Fruit fly (Drosophila melanogaster) whole organism, embryonic: ENCODE results near the gene Hip14.
A peak's percentile ranks its signal among the peaks of the same experiment; 100 is the strongest.

Source experiments
- B-H2 ChIP-seq: fragments of 200-800 bp; sonication (Bioruptor generic); optimal IDR thresholded peaks from 2 replicates; lab custom pipeline; 2018; ENCODE audit warnings: missing biosample characterization, mild to moderate bottlenecking, missing genetic modification characterization
- BtbVII ChIP-seq: fragments of 200-800 bp; sonication (Bioruptor generic); optimal IDR thresholded peaks from 3 replicates; lab custom pipeline; 2017; ENCODE audit warnings: missing biosample characterization, mild to moderate bottlenecking, missing genetic modification characterization
- CG1024 ChIP-seq: fragments of 200-800 bp; sonication (Bioruptor generic); IDR thresholded peaks from 2 replicates; pipeline ENCODE4 v1.3.6; 2022; ENCODE audit warnings: missing biosample characterization, missing genetic modification characterization
- CG15011 ChIP-seq: fragments of 200-800 bp; sonication (Bioruptor generic); optimal IDR thresholded peaks from 3 replicates; lab custom pipeline; 2018; ENCODE audit warnings: missing biosample characterization, mild to moderate bottlenecking, missing genetic modification characterization
- CG15269 ChIP-seq: fragments of 200-800 bp; sonication (Bioruptor generic); optimal IDR thresholded peaks from 2 replicates; lab custom pipeline; 2018; ENCODE audit warnings: missing biosample characterization, mild to moderate bottlenecking, missing genetic modification characterization, moderate library complexity
- CG1529 ChIP-seq: fragments of 200-800 bp; sonication (Bioruptor generic); optimal IDR thresholded peaks from 3 replicates; lab custom pipeline; 2018; ENCODE audit warnings: missing biosample characterization, missing genetic modification characterization
- CG15479 ChIP-seq: fragments of 200-800 bp; sonication (Bioruptor generic); optimal IDR thresholded peaks from 3 replicates; lab custom pipeline; 2019; ENCODE audit warnings: missing biosample characterization, mild to moderate bottlenecking, missing genetic modification characterization, moderate library complexity
- CG18011 ChIP-seq: fragments of 200-800 bp; sonication (Bioruptor generic); optimal IDR thresholded peaks from 2 replicates; lab custom pipeline; 2017; ENCODE audit warnings: missing biosample characterization, missing genetic modification characterization, mild to moderate bottlenecking, moderate library complexity, missing genotype
- CG30020 ChIP-seq: fragments of 200-800 bp; optimal IDR thresholded peaks from 2 replicates; lab custom pipeline; 2019; ENCODE audit warnings: missing biosample characterization, mild to moderate bottlenecking, missing genetic modification characterization, moderate library complexity
- CG32532 ChIP-seq: fragments of 200-800 bp; sonication (Bioruptor generic); IDR thresholded peaks from 2 replicates; pipeline ENCODE4 v1.3.6; 2022; ENCODE audit warnings: missing biosample characterization, missing genetic modification characterization
- CG32767 ChIP-seq: fragments of 200-800 bp; sonication (Bioruptor generic); IDR thresholded peaks from 2 replicates; pipeline ENCODE4 v1.3.6; 2022; ENCODE audit warnings: missing biosample characterization, missing genetic modification characterization
- CG4730 ChIP-seq: fragments of 200-800 bp; sonication (Bioruptor generic); IDR thresholded peaks from 2 replicates; pipeline ENCODE4 v1.3.6; 2022; ENCODE audit warnings: missing biosample characterization, missing genetic modification characterization
- CG4854 ChIP-seq: fragments of 200-800 bp; sonication (Bioruptor generic); optimal IDR thresholded peaks from 2 replicates; lab custom pipeline; 2016; ENCODE audit warnings: missing biosample characterization, missing genetic modification characterization, inconsistent platforms
- CG5245 ChIP-seq: fragments of 200-800 bp; sonication (Bioruptor generic); optimal IDR thresholded peaks from 3 replicates; lab custom pipeline; 2016; ENCODE audit warnings: missing biosample characterization, missing genetic modification characterization
- CG6683 ChIP-seq: fragments of 200-800 bp; sonication (Bioruptor generic); optimal IDR thresholded peaks from 2 replicates; lab custom pipeline; 2017; ENCODE audit warnings: missing biosample characterization, mild to moderate bottlenecking, missing genetic modification characterization, missing genetic modification reagents
- CG8478 ChIP-seq: fragments of >200 bp; optimal IDR thresholded peaks from 2 replicates; lab custom pipeline; 2018
- CG8944 ChIP-seq: fragments of 200-800 bp; sonication (Bioruptor generic); optimal IDR thresholded peaks from 3 replicates; lab custom pipeline; 2016; ENCODE audit warnings: missing biosample characterization, missing genetic modification characterization
- CG9437 ChIP-seq: fragments of 200-800 bp; sonication (Bioruptor generic); optimal IDR thresholded peaks from 2 replicates; lab custom pipeline; 2018; ENCODE audit warnings: missing biosample characterization, mild to moderate bottlenecking, missing genetic modification characterization
- CG9609 ChIP-seq: fragments of 200-800 bp; sonication (Bioruptor generic); optimal IDR thresholded peaks from 3 replicates; lab custom pipeline; 2016; ENCODE audit warnings: missing biosample characterization, missing genetic modification characterization
- CG9876 ChIP-seq: fragments of 200-800 bp; sonication (Bioruptor generic); optimal IDR thresholded peaks from 2 replicates; lab custom pipeline; 2016; ENCODE audit warnings: missing biosample characterization, missing genetic modification characterization
- Dip3 ChIP-seq: fragments of 200-800 bp; sonication (Bioruptor generic); optimal IDR thresholded peaks from 3 replicates; lab custom pipeline; 2016; ENCODE audit warnings: missing biosample characterization, missing genetic modification characterization
- Drgx ChIP-seq: fragments of 200-800 bp; sonication (Bioruptor generic); IDR thresholded peaks from 2 replicates; pipeline ENCODE4 v1.3.6; 2022; ENCODE audit warnings: missing biosample characterization, missing genetic modification characterization
- E2f1 ChIP-seq: fragments of 200-800 bp; sonication (Bioruptor generic); IDR thresholded peaks from 2 replicates; pipeline ENCODE4 v1.3.6; 2022; ENCODE audit warnings: missing biosample characterization, missing genetic modification characterization
- Eip74EF ChIP-seq, 2 experiments: fragments of 200-800 bp in 1 of 2; fragments of >200 bp in 1 of 2; sonication (Bioruptor generic) in 1 of 2; optimal IDR thresholded peaks; 2 replicates each; lab custom pipeline; 2017 to 2019; ENCODE audit warnings: missing biosample characterization in 2 of 2, missing genetic modification characterization in 2 of 2, mild to moderate bottlenecking in 1 of 2, moderate library complexity in 1 of 2
- H2.0 ChIP-seq: fragments of 200-800 bp; sonication (Bioruptor generic); IDR thresholded peaks from 2 replicates; pipeline ENCODE4 v1.3.6; 2022; ENCODE audit warnings: missing biosample characterization, missing genetic modification characterization
- HmgD ChIP-seq: fragments of 200-800 bp; sonication (Bioruptor generic); optimal IDR thresholded peaks from 3 replicates; lab custom pipeline; 2016; ENCODE audit warnings: missing biosample characterization, missing genetic modification characterization
- Hr78 ChIP-seq, 2 experiments: fragments of 200-800 bp in 1 of 2; fragments of >200 bp in 1 of 2; sonication (Bioruptor generic) in 1 of 2; optimal IDR thresholded peaks; 2 replicates each; lab custom pipeline; 2017 to 2019; ENCODE audit warnings: missing biosample characterization in 2 of 2, missing genetic modification characterization in 2 of 2, mild to moderate bottlenecking in 1 of 2, moderate library complexity in 1 of 2
- Mrtf ChIP-seq: fragments of 200-800 bp; sonication (Bioruptor generic); IDR thresholded peaks from 3 replicates; pipeline ENCODE4 v1.3.6; 2022; ENCODE audit warnings: missing biosample characterization, missing genetic modification characterization
- NFAT ChIP-seq: fragments of 200-800 bp; sonication (Bioruptor generic); IDR thresholded peaks from 2 replicates; pipeline ENCODE4 v1.3.6; 2022; ENCODE audit warnings: missing biosample characterization, missing genetic modification characterization
- Neu2 ChIP-seq: fragments of 200-800 bp; sonication (Bioruptor generic); optimal IDR thresholded peaks from 3 replicates; lab custom pipeline; 2016; ENCODE audit warnings: missing biosample characterization, missing genetic modification characterization, borderline replicate concordance
- Poxn ChIP-seq: fragments of 200-800 bp; sonication (Bioruptor generic); IDR thresholded peaks from 2 replicates; pipeline ENCODE4 v1.3.6; 2022; ENCODE audit warnings: missing biosample characterization, missing genetic modification characterization
- Sox102F ChIP-seq: fragments of 200-800 bp; sonication (Bioruptor generic); optimal IDR thresholded peaks from 2 replicates; lab custom pipeline; 2018; ENCODE audit warnings: missing biosample characterization, mild to moderate bottlenecking, missing genetic modification characterization, moderate library complexity
- Sry-β ChIP-seq: fragments of 200-800 bp; sonication (Bioruptor generic); optimal IDR thresholded peaks from 2 replicates; lab custom pipeline; 2018; ENCODE audit warnings: missing biosample characterization, mild to moderate bottlenecking, missing genetic modification characterization, moderate library complexity
- YL-1 ChIP-seq: fragments of 200-800 bp; sonication (Bioruptor generic); optimal IDR thresholded peaks from 3 replicates; lab custom pipeline; 2017; ENCODE audit warnings: missing biosample characterization, mild to moderate bottlenecking, missing genetic modification characterization
- aop ChIP-seq: fragments of 200-800 bp; sonication (Bioruptor generic); IDR thresholded peaks from 2 replicates; pipeline ENCODE4 v1.3.6; 2022; ENCODE audit warnings: missing biosample characterization, missing genetic modification characterization
- ara ChIP-seq: fragments of 200-800 bp; sonication (Bioruptor generic); IDR thresholded peaks from 2 replicates; pipeline ENCODE4 v1.3.6; 2022; ENCODE audit warnings: missing biosample characterization, missing genetic modification characterization
- ewg ChIP-seq: fragments of 200-800 bp; sonication (Bioruptor generic); optimal IDR thresholded peaks from 3 replicates; lab custom pipeline; 2017; ENCODE audit warnings: mild to moderate bottlenecking, missing biosample characterization, missing genetic modification reagents, missing genetic modification characterization
- h ChIP-seq: fragments of >200 bp; optimal IDR thresholded peaks from 2 replicates; lab custom pipeline; 2017
- kah ChIP-seq: fragments of 200-800 bp; sonication (Bioruptor generic); optimal IDR thresholded peaks from 2 replicates; lab custom pipeline; 2018; ENCODE audit warnings: missing biosample characterization, mild to moderate bottlenecking, missing genetic modification characterization
- lmd ChIP-seq: fragments of 200-800 bp; sonication (Bioruptor generic); IDR thresholded peaks from 2 replicates; pipeline ENCODE4 v1.3.6; 2022; ENCODE audit warnings: missing biosample characterization, missing genetic modification characterization
- nau ChIP-seq: fragments of 200-800 bp; sonication (Bioruptor generic); optimal IDR thresholded peaks from 3 replicates; lab custom pipeline; 2017; ENCODE audit warnings: missing biosample characterization, mild to moderate bottlenecking, missing genetic modification characterization, missing genetic modification reagents
- oc ChIP-seq: fragments of 200-800 bp; sonication (Bioruptor generic); optimal IDR thresholded peaks from 2 replicates; lab custom pipeline; 2018; ENCODE audit warnings: missing biosample characterization, mild to moderate bottlenecking, missing genetic modification characterization, moderate library complexity
- otp ChIP-seq: fragments of 200-800 bp; sonication (Bioruptor generic); IDR thresholded peaks from 3 replicates; pipeline ENCODE4, ENCODE4 v1.3.6; 2022; ENCODE audit warnings: missing biosample characterization, missing genetic modification characterization
- pnt ChIP-seq: fragments of 200-800 bp; sonication (Bioruptor generic); optimal IDR thresholded peaks from 3 replicates; lab custom pipeline; 2016; ENCODE audit warnings: missing biosample characterization, missing genetic modification characterization
- prd ChIP-seq, 3 experiments: fragments of >200 bp in 2 of 3; fragments of 200-800 bp in 1 of 3; sonication (Bioruptor generic) in 1 of 3; optimal IDR thresholded peaks in 2 of 3; IDR thresholded peaks in 1 of 3; 2 replicates in 2 of 3; 3 replicates in 1 of 3; pipeline versions ENCODE4 v1.3.6 to Lab custom; 2017 to 2022; ENCODE audit warnings: missing biosample characterization in 1 of 3, missing genetic modification characterization in 1 of 3
- salm ChIP-seq: fragments of 200-800 bp; sonication (Bioruptor generic); optimal IDR thresholded peaks from 2 replicates; lab custom pipeline; 2018; ENCODE audit warnings: missing biosample characterization, mild to moderate bottlenecking, missing genetic modification characterization
- sna ChIP-seq: fragments of 200-800 bp; sonication (Bioruptor generic); IDR thresholded peaks from 2 replicates; pipeline ENCODE4 v1.3.6; 2022; ENCODE audit warnings: missing biosample characterization, missing genetic modification characterization; ENCODE audit not compliant: partially characterized antibody
- stwl ChIP-seq: fragments of 200-800 bp; sonication (Bioruptor generic); optimal IDR thresholded peaks from 3 replicates; lab custom pipeline; 2018; ENCODE audit warnings: missing biosample characterization, mild to moderate bottlenecking, missing genetic modification characterization, moderate library complexity
- tna ChIP-seq: fragments of 200-800 bp; sonication (Bioruptor generic); IDR thresholded peaks from 2 replicates; pipeline ENCODE4 v1.3.6; 2022; ENCODE audit warnings: missing biosample characterization, missing genetic modification characterization; ENCODE audit not compliant: partially characterized antibody
- wor ChIP-seq: fragments of 200-800 bp; sonication (Bioruptor generic); IDR thresholded peaks from 2 replicates; pipeline ENCODE4 v1.3.6; 2022; ENCODE audit warnings: missing biosample characterization, missing genetic modification characterization

Hip14 gene

DNA sequence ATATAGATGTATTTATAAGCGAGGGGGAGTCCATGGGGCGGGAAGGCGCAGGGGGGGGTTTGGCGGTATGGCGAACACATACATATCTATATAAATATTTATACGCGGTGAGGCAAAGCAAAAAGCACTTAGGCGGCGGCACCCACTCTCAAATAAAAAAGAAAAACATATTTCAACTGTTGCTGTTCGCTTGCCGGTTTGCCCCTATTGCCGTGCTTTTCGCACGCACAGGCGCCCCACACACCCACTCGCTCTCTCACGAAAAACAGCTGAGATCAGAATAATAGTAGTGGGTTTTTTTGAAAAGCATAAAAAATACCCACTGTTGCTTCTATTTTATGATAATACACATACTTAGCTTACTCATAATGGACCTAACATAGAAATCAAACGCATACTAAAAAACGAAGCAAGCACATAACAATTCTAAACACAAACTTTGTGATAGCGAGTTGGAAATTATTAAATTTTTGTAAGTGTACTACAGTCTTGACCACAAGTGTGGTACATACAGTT is 13.2 kb downstream of the Hip14 start (continued):
- TF ChIP-seq CG8944 (GFP tag; lab: Kevin White, UChicago) (peak; percentile 45), CG9876 (GFP tag; lab: Kevin White, UChicago) (peak; percentile 13), CG4730 (GFP tag; lab: Robert Waterston, UW) (peak; percentile 46; the same call in 1 of the 2 replicates), stwl (tag; lab: Kevin White, UChicago) (no peak), CG9437 (GFP tag; lab: Kevin White, UChicago) (peak; percentile 65), oc (tag; lab: Kevin White, UChicago) (no peak), CG1529 (peak; percentile 11), CG15479 (GFP tag; lab: Kevin White, UChicago) (no peak), wor (GFP tag; lab: Robert Waterston, UW) (no peak), CG32767 (GFP tag; lab: Robert Waterston, UW) (peak; percentile 42; the same call in 1 of the 2 replicates), BtbVII (GFP tag; lab: Kevin White, UChicago) (peak; percentile 82), nau (peak; percentile 58), h (lab: Kevin White, UChicago) (no peak), NFAT (GFP tag; lab: Robert Waterston, UW) (no peak), ara (GFP tag; lab: Robert Waterston, UW) (no peak), Sox102F (peak; percentile 62), CG8478 (lab: Kevin White, UChicago) (no peak), sna (GFP tag; lab: Robert Waterston, UW) (no peak), Mrtf (GFP tag; lab: Robert Waterston, UW) (no peak; the same call in 2 of the 3 replicates), CG30020 (no peak), Eip74EF (GFP tag; optimal IDR thresholded peaks at IDR 0.05; lab: Kevin White, UChicago) (peak in 1 of 2 experiments; percentile 77), otp (GFP tag; lab: Robert Waterston, UW) (no peak; the same call in 2 of the 3 replicates), CG15011 (GFP tag; lab: Kevin White, UChicago) (peak; percentile 8), CG5245 (peak; percentile 34), CG15269 (peak; percentile 90), lmd (GFP tag; lab: Robert Waterston, UW) (peak; percentile 82; the same call in 1 of the 2 replicates), prd (optimal IDR thresholded peaks at IDR 0.05; lab: Kevin White, UChicago) (no peak), prd (GFP tag; IDR thresholded peaks at IDR 0.05; lab: Robert Waterston, UW) (peak; percentile 61), Sry-β (no peak), CG18011 (GFP tag; lab: Kevin White, UChicago) (peak; percentile 66), Drgx (peak; percentile 86), CG32532 (GFP tag; lab: Robert Waterston, UW) (peak; percentile 80; the same call in 1 of the 2 replicates), CG6683 (peak; percentile 5), E2f1 (GFP tag; lab: Robert Waterston, UW) (peak; percentile 53), YL-1 (peak; percentile 27), aop (GFP tag; lab: Robert Waterston, UW) (no peak), Neu2 (GFP tag; lab: Kevin White, UChicago) (peak; percentile 26), Dip3 (GFP tag; lab: Kevin White, UChicago) (peak; percentile 87), B-H2 (GFP tag; lab: Kevin White, UChicago) (peak; percentile 89), CG1024 (GFP tag; lab: Robert Waterston, UW) (no peak), Hr78 (GFP tag; optimal IDR thresholded peaks at IDR 0.05; lab: Kevin White, UChicago) (peak in 1 of 2 experiments; percentile 33), salm (peak; percentile 31), H2.0 (peak; percentile 51), tna (GFP tag; lab: Robert Waterston, UW) (0 out of 2 replicates have a peak, but pooled peaks have one; percentile 47), ewg (peak; percentile 40), pnt (GFP tag; lab: Kevin White, UChicago) (peak; percentile 32), CG9609 (GFP tag; lab: Kevin White, UChicago) (peak; percentile 75), HmgD (peak; percentile 72), Poxn (GFP tag; lab: Robert Waterston, UW) (peak; percentile 31; the same call in 1 of the 2 replicates), CG4854 (GFP tag; lab: Kevin White, UChicago) (peak; percentile 62), kah (GFP tag; lab: Kevin White, UChicago) (no peak)
